Fruit fly (Drosophila melanogaster): ENCODE data around the gene CG14694.

dm6 chr3R:10888633-10889519 lies 29.3 kb upstream of the CG14694 start:
- TF ChIP-seq CTCF (optimal IDR thresholded peaks at IDR 0.05) (no peak), CG8478 (optimal IDR thresholded peaks at IDR 0.05) (no peak)

All from S2 (cell line).